Worm (Caenorhabditis elegans) whole organism, young adult: ENCODE results near the gene tag-180.

ENCODE experiments used
- D2030.7 ChIP-seq: fragments of 200-800 bp; sonication (Bioruptor generic); IDR thresholded peaks from 2 replicates; pipeline ENCODE4 v1.3.6; 2022; ENCODE audit warnings: missing genetic modification reagents, missing genetic modification characterization, missing compliant biosample characterization
- F52B5.7 ChIP-seq: sonication (generic microtip); optimal IDR thresholded peaks from 2 replicates; lab custom pipeline; 2016; ENCODE audit warnings: mild to moderate bottlenecking, missing genetic modification characterization, missing compliant biosample characterization
- F55B11.4 ChIP-seq: sonication (generic microtip); optimal IDR thresholded peaks from 2 replicates; lab custom pipeline; 2016; ENCODE audit warnings: missing compliant biosample characterization, missing genetic modification characterization, borderline replicate concordance; ENCODE audit not compliant: insufficient read depth
- F57A8.1 ChIP-seq: fragments of 200-800 bp; sonication (Bioruptor generic); optimal IDR thresholded peaks from 2 replicates; lab custom pipeline; 2018; ENCODE audit warnings: mild to moderate bottlenecking, missing genetic modification characterization, moderate library complexity, missing compliant biosample characterization
- K11D2.4 ChIP-seq: fragments of 200-800 bp; sonication (Bioruptor generic); IDR thresholded peaks from 2 replicates; pipeline ENCODE4 v1.3.6; 2022; ENCODE audit warnings: missing genetic modification reagents, missing genetic modification characterization, missing compliant biosample characterization
- K12H6.12 ChIP-seq: fragments of 200-800 bp; sonication (Bioruptor generic); optimal IDR thresholded peaks from 2 replicates; lab custom pipeline; 2018; ENCODE audit warnings: mild to moderate bottlenecking, missing genetic modification characterization, missing compliant biosample characterization
- T26A5.8 ChIP-seq: sonication (generic microtip); optimal IDR thresholded peaks from 2 replicates; lab custom pipeline; 2016; ENCODE audit warnings: missing genetic modification characterization, missing compliant biosample characterization
- Y67H2A.10 ChIP-seq: fragments of 200-800 bp; sonication (Bioruptor generic); conservative IDR thresholded peaks from 2 replicates; pipeline ENCODE4 v1.3.6; 2022; ENCODE audit warnings: missing genetic modification reagents, missing genetic modification characterization, missing compliant biosample characterization
- Y95B8A.8 ChIP-seq: fragments of 200-800 bp; sonication (Bioruptor generic); IDR thresholded peaks from 2 replicates; pipeline ENCODE4 v1.3.6; 2022; ENCODE audit warnings: missing genetic modification reagents, missing genetic modification characterization, missing compliant biosample characterization
- ZK185.1 ChIP-seq: sonication (generic microtip); optimal IDR thresholded peaks from 2 replicates; lab custom pipeline; 2016; ENCODE audit warnings: mild to moderate bottlenecking, missing genetic modification characterization, missing compliant biosample characterization; ENCODE audit not compliant: poor library complexity, severe bottlenecking
- akir-1 ChIP-seq: fragments of 200-800 bp; sonication (Bioruptor generic); optimal IDR thresholded peaks from 2 replicates; lab custom pipeline; 2018; ENCODE audit warnings: mild to moderate bottlenecking, missing genetic modification characterization, moderate library complexity, missing compliant biosample characterization
- atf-7 ChIP-seq: sonication (generic microtip); optimal IDR thresholded peaks from 2 replicates; lab custom pipeline; 2017; ENCODE audit warnings: mild to moderate bottlenecking, missing genetic modification characterization, missing compliant biosample characterization
- athp-1 ChIP-seq: sonication (generic microtip); optimal IDR thresholded peaks from 2 replicates; lab custom pipeline; 2017; ENCODE audit warnings: mild to moderate bottlenecking, missing genetic modification characterization, missing compliant biosample characterization
- attf-3 ChIP-seq: fragments of 200-800 bp; sonication (Bioruptor generic); conservative IDR thresholded peaks from 2 replicates; pipeline ENCODE4 v1.3.6; 2022; ENCODE audit warnings: missing genetic modification reagents, missing genetic modification characterization, missing compliant biosample characterization
- attf-6 ChIP-seq: fragments of 200-800 bp; sonication (Bioruptor generic); IDR thresholded peaks from 2 replicates; pipeline ENCODE4 v1.3.6; 2022; ENCODE audit warnings: missing genetic modification reagents, missing genetic modification characterization, missing compliant biosample characterization
- ceh-27 ChIP-seq: fragments of 200-800 bp; sonication (Bioruptor generic); optimal IDR thresholded peaks from 2 replicates; lab custom pipeline; 2018; ENCODE audit warnings: mild to moderate bottlenecking, missing genetic modification characterization, moderate library complexity, missing compliant biosample characterization
- ceh-40 ChIP-seq: fragments of 200-800 bp; sonication (Bioruptor generic); IDR thresholded peaks from 2 replicates; pipeline ENCODE4 v1.3.6; 2022; ENCODE audit warnings: missing genetic modification characterization, missing compliant biosample characterization
- ceh-79 ChIP-seq: sonication (generic microtip); optimal IDR thresholded peaks from 2 replicates; lab custom pipeline; 2017; ENCODE audit warnings: mild to moderate bottlenecking, missing genetic modification characterization, missing compliant biosample characterization
- die-1 ChIP-seq: sonication (generic microtip); optimal IDR thresholded peaks from 2 replicates; lab custom pipeline; 2016; ENCODE audit warnings: missing genotype, mild to moderate bottlenecking, missing genetic modification characterization, missing compliant biosample characterization
- dox-1 ChIP-seq: fragments of 200-800 bp; sonication (Bioruptor generic); IDR thresholded peaks from 2 replicates; pipeline ENCODE4 v1.3.6; 2022; ENCODE audit warnings: missing genetic modification reagents, missing genetic modification characterization, missing compliant biosample characterization
- dpl-1 ChIP-seq: fragments of 150-350 bp; optimal IDR thresholded peaks from 2 replicates; lab custom pipeline; 2014; ENCODE audit warnings: missing biosample characterization, missing genetic modification reagents, missing genetic modification characterization
- efl-1 ChIP-seq: fragments of 150-350 bp; optimal IDR thresholded peaks from 2 replicates; lab custom pipeline; 2014; ENCODE audit warnings: missing biosample characterization, missing genetic modification reagents, missing genetic modification characterization
- egl-44 ChIP-seq: fragments of 200-800 bp; sonication (Bioruptor generic); IDR thresholded peaks from 2 replicates; pipeline ENCODE4 v1.3.6; 2022; ENCODE audit warnings: missing genetic modification reagents, missing genetic modification characterization, missing compliant biosample characterization
- him-1 ChIP-seq: sonication (generic microtip); optimal IDR thresholded peaks from 2 replicates; lab custom pipeline; 2016; ENCODE audit warnings: missing genotype, missing genetic modification reagents, missing genetic modification characterization, missing compliant biosample characterization
- hlh-12 ChIP-seq: sonication (generic microtip); optimal IDR thresholded peaks from 2 replicates; lab custom pipeline; 2016; ENCODE audit warnings: missing genetic modification characterization, missing compliant biosample characterization
- hmg-20 ChIP-seq: fragments of 200-800 bp; sonication (Bioruptor generic); IDR thresholded peaks from 2 replicates; pipeline ENCODE4 v1.3.6; 2022; ENCODE audit warnings: missing genetic modification reagents, missing genetic modification characterization, missing compliant biosample characterization
- hsf-1 ChIP-seq: fragments of 200-800 bp; sonication (Bioruptor generic); IDR thresholded peaks from 2 replicates; pipeline ENCODE4 v1.3.6; 2022; ENCODE audit warnings: missing genetic modification reagents, missing genetic modification characterization, missing compliant biosample characterization
- let-526 ChIP-seq: fragments of 200-800 bp; sonication (Bioruptor generic); IDR thresholded peaks from 2 replicates; pipeline ENCODE4 v1.3.6; 2022; ENCODE audit warnings: missing genetic modification reagents, missing genetic modification characterization, missing compliant biosample characterization
- let-607 ChIP-seq, 2 experiments: fragments of 200-800 bp in 1 of 2; sonication (Bioruptor generic) in 1 of 2; sonication (generic microtip) in 1 of 2; optimal IDR thresholded peaks; 2 replicates each; lab custom pipeline; 2016 to 2018; ENCODE audit warnings: mild to moderate bottlenecking in 2 of 2, missing compliant biosample characterization in 2 of 2, missing genetic modification characterization in 2 of 2, moderate library complexity in 2 of 2, missing genotype in 1 of 2
- lin-35 ChIP-seq, 3 experiments: fragments of 150-350 bp in 2 of 3; sonication (generic microtip) in 1 of 3; optimal IDR thresholded peaks; 2 replicates each; lab custom pipeline; 2014 to 2018; ENCODE audit warnings: missing biosample characterization in 3 of 3, missing genetic modification characterization in 3 of 3, missing genetic modification reagents in 3 of 3
- lin-54 ChIP-seq: fragments of 200-800 bp; sonication (Bioruptor generic); optimal IDR thresholded peaks from 2 replicates; lab custom pipeline; 2018; ENCODE audit warnings: mild to moderate bottlenecking, missing genetic modification characterization, missing compliant biosample characterization
- lir-1 ChIP-seq: fragments of 200-800 bp; sonication (Bioruptor generic); conservative IDR thresholded peaks from 2 replicates; pipeline ENCODE4 v1.3.6; 2022; ENCODE audit warnings: missing genetic modification reagents, missing genetic modification characterization, missing compliant biosample characterization
- madf-10 ChIP-seq: sonication (generic microtip); optimal IDR thresholded peaks from 2 replicates; lab custom pipeline; 2016; ENCODE audit warnings: mild to moderate bottlenecking, missing genetic modification characterization, missing compliant biosample characterization
- madf-6 ChIP-seq: fragments of 200-800 bp; sonication (Bioruptor generic); IDR thresholded peaks from 2 replicates; pipeline ENCODE4 v1.3.6; 2022; ENCODE audit warnings: missing genetic modification reagents, missing genetic modification characterization, missing compliant biosample characterization
- mcd-1 ChIP-seq: fragments of 200-800 bp; sonication (Bioruptor generic); IDR thresholded peaks from 2 replicates; pipeline ENCODE4 v1.3.6; 2022; ENCODE audit warnings: missing genetic modification reagents, missing genetic modification characterization, missing compliant biosample characterization
- mes-4 ChIP-seq: sonication (generic microtip); optimal IDR thresholded peaks from 2 replicates; lab custom pipeline; 2016; ENCODE audit warnings: missing genotype, missing genetic modification characterization, missing compliant biosample characterization
- nfyb-1 ChIP-seq: fragments of 200-800 bp; sonication (Bioruptor generic); IDR thresholded peaks from 2 replicates; pipeline ENCODE4 v1.3.6; 2022; ENCODE audit warnings: missing genetic modification reagents, missing genetic modification characterization, missing compliant biosample characterization
- nhr-120 ChIP-seq: fragments of 200-800 bp; sonication (Bioruptor generic); IDR thresholded peaks from 2 replicates; pipeline ENCODE4 v1.3.6; 2022; ENCODE audit warnings: missing genetic modification characterization, missing compliant biosample characterization
- nhr-179 ChIP-seq: sonication (generic microtip); optimal IDR thresholded peaks from 2 replicates; lab custom pipeline; 2016; ENCODE audit warnings: mild to moderate bottlenecking, missing genetic modification characterization, missing compliant biosample characterization
- nhr-27 ChIP-seq: fragments of 200-800 bp; sonication (Bioruptor generic); optimal IDR thresholded peaks from 2 replicates; lab custom pipeline; 2018; ENCODE audit warnings: mild to moderate bottlenecking, missing genetic modification characterization, moderate library complexity, missing compliant biosample characterization
- nhr-80 ChIP-seq: sonication (generic microtip); optimal IDR thresholded peaks from 2 replicates; lab custom pipeline; 2016; ENCODE audit warnings: missing genetic modification characterization, missing compliant biosample characterization
- pbrm-1 ChIP-seq: fragments of 200-800 bp; sonication (Bioruptor generic); IDR thresholded peaks from 2 replicates; pipeline ENCODE4 v1.3.6; 2022; ENCODE audit warnings: missing genetic modification reagents, missing genetic modification characterization, missing compliant biosample characterization
- rcor-1 ChIP-seq: fragments of 200-800 bp; sonication (Bioruptor generic); IDR thresholded peaks from 2 replicates; pipeline ENCODE4 v1.3.6; 2022; ENCODE audit warnings: missing genetic modification reagents, missing genetic modification characterization, missing compliant biosample characterization
- rec-8 ChIP-seq, 2 experiments: sonication (generic microtip); optimal IDR thresholded peaks; 2 replicates each; lab custom pipeline; 2016; ENCODE audit warnings: mild to moderate bottlenecking in 2 of 2, missing genetic modification characterization in 2 of 2, missing genetic modification reagents in 2 of 2, missing genotype in 2 of 2, missing biosample characterization in 1 of 2, missing compliant biosample characterization in 1 of 2, moderate library complexity in 1 of 2
- sdz-38 ChIP-seq: sonication (generic microtip); optimal IDR thresholded peaks from 2 replicates; lab custom pipeline; 2016; ENCODE audit warnings: missing genotype, missing genetic modification characterization, missing compliant biosample characterization
- snpc-1.1 ChIP-seq: sonication (generic microtip); optimal IDR thresholded peaks from 2 replicates; lab custom pipeline; 2017; ENCODE audit warnings: missing genetic modification characterization, mild to moderate bottlenecking, missing compliant biosample characterization, antibody characterized with exemption, moderate library complexity, missing genotype, missing genetic modification reagents; ENCODE audit not compliant: insufficient read depth
- ztf-22 ChIP-seq: fragments of 200-800 bp; sonication (Bioruptor generic); optimal IDR thresholded peaks from 2 replicates; lab custom pipeline; 2018; ENCODE audit warnings: mild to moderate bottlenecking, missing genetic modification characterization, moderate library complexity, missing compliant biosample characterization
- ztf-6 ChIP-seq: fragments of 200-800 bp; sonication (Bioruptor generic); IDR thresholded peaks from 2 replicates; pipeline ENCODE4 v1.3.6; 2022; ENCODE audit warnings: missing genetic modification reagents, missing genetic modification characterization, missing compliant biosample characterization

Gene tag-180

DNA sequence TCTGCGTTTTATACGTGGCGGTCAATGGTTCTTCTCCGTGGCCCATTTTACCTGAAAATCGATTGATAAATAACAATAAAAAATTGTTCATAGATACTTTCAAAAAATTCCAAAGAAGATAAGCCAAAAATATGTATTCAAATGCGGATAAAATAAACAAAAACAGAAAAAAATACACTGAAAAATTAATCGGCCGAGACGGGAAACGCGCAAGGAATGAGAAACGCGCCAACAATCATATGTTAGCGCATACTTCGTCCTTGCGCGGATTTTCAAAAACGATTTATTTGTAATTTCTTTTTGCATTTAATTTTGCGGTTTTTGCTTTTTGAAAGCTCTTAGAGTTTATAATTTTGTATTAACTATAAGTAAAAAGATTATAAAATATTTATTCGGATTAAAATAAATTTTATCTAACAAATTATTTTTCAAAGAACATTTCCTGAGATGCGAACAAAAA is 16.4 kb upstream of the tag-180 start, which contains the start of gene nduf-11 (continued):
- TF ChIP-seq D2030.7 (GFP tag; lab: Robert Waterston, UW) (0 out of 2 replicates have a peak, but pooled peaks have one; percentile 23), F57A8.1 (GFP tag; lab: Kevin White, UChicago) (no peak), egl-44 (no peak), K11D2.4 (0 out of 2 replicates have a peak, but pooled peaks have one; percentile 44), ceh-79 (tag; lab: Kevin White, UChicago) (no peak), efl-1 (GFP tag; lab: Kevin White, UChicago) (peak; percentile 84), sdz-38 (no peak), let-526 (no peak), rcor-1 (GFP tag; lab: Robert Waterston, UW) (peak; percentile 51), ceh-27 (GFP tag; lab: Kevin White, UChicago) (peak; percentile 34), nhr-179 (tag; lab: Kevin White, UChicago) (no peak), nhr-120 (GFP tag; lab: Robert Waterston, UW) (no peak), dox-1 (GFP tag; lab: Robert Waterston, UW) (peak; percentile 61), mcd-1 (GFP tag; lab: Robert Waterston, UW) (peak; percentile 90), snpc-1.1 (tag; lab: Kevin White, UChicago) (no peak), hmg-20 (0 out of 2 replicates have a peak, but pooled peaks have one; percentile 31), attf-3 (GFP tag; lab: Robert Waterston, UW) (0 out of 2 replicates have a peak, but pooled peaks have one; percentile 43), akir-1 (GFP tag; lab: Kevin White, UChicago) (no peak), atf-7 (no peak), K12H6.12 (tag; lab: Kevin White, UChicago) (peak; percentile 5), madf-6 (GFP tag; lab: Robert Waterston, UW) (peak; percentile 80), pbrm-1 (peak; percentile 71; the same call in 1 of the 2 replicates), F55B11.4 (tag; lab: Kevin White, UChicago) (no peak), F52B5.7 (tag; lab: Kevin White, UChicago) (no peak), Y67H2A.10 (GFP tag; lab: Robert Waterston, UW) (no peak), lin-35 (GFP tag; optimal IDR thresholded peaks at IDR 0.05; lab: Kevin White, UChicago) (peak in 2 of 3 experiments; percentile 82 to 91), him-1 (no peak), die-1 (tag; lab: Kevin White, UChicago) (no peak), madf-10 (tag; lab: Kevin White, UChicago) (peak; percentile 30), nfyb-1 (GFP tag; lab: Robert Waterston, UW) (peak; percentile 79), ztf-22 (GFP tag; lab: Kevin White, UChicago) (no peak), dpl-1 (GFP tag; lab: Kevin White, UChicago) (peak; percentile 85), nhr-80 (tag; lab: Kevin White, UChicago) (peak; percentile 32), let-607 (tag; optimal IDR thresholded peaks at IDR 0.05; lab: Kevin White, UChicago) (peak in 1 of 2 experiments; percentile 28), attf-6 (GFP tag; lab: Robert Waterston, UW) (0 out of 2 replicates have a peak, but pooled peaks have one; percentile 44), ZK185.1 (tag; lab: Kevin White, UChicago) (peak; percentile 75), T26A5.8 (no peak), lir-1 (GFP tag; lab: Robert Waterston, UW) (0 out of 2 replicates have a peak, but pooled peaks have one; percentile 46), nhr-27 (tag; lab: Kevin White, UChicago) (no peak), rec-8 (tag; optimal IDR thresholded peaks at IDR 0.05; lab: Kevin White, UChicago) (no peak), hsf-1 (peak; percentile 57; the same call in 1 of the 2 replicates), athp-1 (tag; lab: Kevin White, UChicago) (peak; percentile 38), Y95B8A.8 (GFP tag; lab: Robert Waterston, UW) (0 out of 2 replicates have a peak, but pooled peaks have one; percentile 11), ceh-40 (GFP tag; lab: Robert Waterston, UW) (no peak), lin-54 (GFP tag; lab: Kevin White, UChicago) (peak; percentile 96), mes-4 (tag; lab: Kevin White, UChicago) (no peak), hlh-12 (tag; lab: Kevin White, UChicago) (no peak), ztf-6 (no peak)
